Fruit fly (Drosophila melanogaster): ENCODE data around the gene Rubicon.

DNA sequence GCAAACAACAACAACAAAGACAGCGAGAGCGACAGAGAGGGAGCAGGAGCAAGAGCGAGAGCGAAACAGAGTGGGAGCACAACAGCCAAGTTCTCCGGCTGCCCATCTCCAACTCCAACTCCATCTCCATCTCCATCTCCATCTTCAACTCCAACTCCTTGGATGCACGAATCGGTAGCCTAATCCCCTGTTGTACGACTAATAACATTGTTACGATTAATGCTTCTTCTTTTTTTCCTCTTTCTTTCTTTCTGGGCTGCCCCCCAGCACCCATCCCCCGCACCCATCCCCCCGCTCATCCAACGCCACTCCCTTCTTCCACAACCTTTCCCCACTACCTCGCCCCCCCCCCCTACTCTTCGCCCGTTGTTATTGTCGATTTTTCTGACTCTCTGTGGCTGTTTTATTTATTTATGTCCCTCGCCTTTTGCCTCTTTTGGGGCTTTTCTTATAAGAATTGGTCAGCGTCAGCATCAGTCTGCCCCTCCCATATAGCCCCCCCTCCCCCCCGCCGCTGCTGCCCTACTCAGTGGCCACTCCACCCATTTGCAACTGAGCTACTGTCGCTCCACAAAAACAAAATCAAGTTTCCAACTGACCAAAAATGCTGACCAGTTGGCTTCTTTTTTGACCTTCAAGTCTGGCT lies 15.6 kb upstream of the Rubicon start:
- no peak for TF ChIP-seq Sox102F (GFP tag; optimal IDR thresholded peaks at IDR 0.05)
- no peak for TF ChIP-seq Met (GFP tag; optimal IDR thresholded peaks at IDR 0.05)
- no peak for TF ChIP-seq fkh (GFP tag; optimal IDR thresholded peaks at IDR 0.05)
- TF ChIP-seq Eip78C (GFP tag): no peak

Data from whole organism, prepupa.